Worm (Caenorhabditis elegans) whole organism, early embryonic: ENCODE results near the gene mrpl-35.

Experiments
- aly-1 ChIP-seq: sonication (generic microtip); optimal IDR thresholded peaks from 2 replicates; lab custom pipeline; 2016; ENCODE audit warnings: missing genetic modification characterization, missing compliant biosample characterization
- ama-1 ChIP-seq: fragments of 150-350 bp; optimal IDR thresholded peaks from 2 replicates; lab custom pipeline; 2014
- ceh-13 ChIP-seq: fragments of 200-800 bp; sonication (Bioruptor generic); optimal IDR thresholded peaks from 2 replicates; lab custom pipeline; 2018; ENCODE audit warnings: mild to moderate bottlenecking, missing genetic modification characterization, missing compliant biosample characterization
- ceh-36 ChIP-seq: sonication (generic microtip); optimal IDR thresholded peaks from 2 replicates; lab custom pipeline; 2016; ENCODE audit warnings: missing genetic modification characterization, inconsistent platforms, missing compliant biosample characterization
- flt-1 ChIP-seq: fragments of 200-800 bp; sonication (Bioruptor generic); IDR thresholded peaks from 2 replicates; pipeline ENCODE4 v1.3.6; 2022; ENCODE audit warnings: missing genetic modification characterization, missing compliant biosample characterization
- hmg-4 ChIP-seq: fragments of 200-800 bp; sonication (Bioruptor generic); optimal IDR thresholded peaks from 2 replicates; lab custom pipeline; 2018; ENCODE audit warnings: mild to moderate bottlenecking, missing genetic modification characterization, missing compliant biosample characterization
- hnd-1 ChIP-seq: sonication (generic microtip); optimal IDR thresholded peaks from 2 replicates; lab custom pipeline; 2016; ENCODE audit warnings: missing genetic modification characterization, missing compliant biosample characterization
- pes-1 ChIP-seq: fragments of 200-800 bp; sonication (Bioruptor generic); IDR thresholded peaks from 2 replicates; pipeline ENCODE4 v1.3.6; 2022; ENCODE audit warnings: missing genetic modification reagents, missing genetic modification characterization, missing compliant biosample characterization
- scrt-1 ChIP-seq: fragments of 200-800 bp; sonication (Bioruptor generic); IDR thresholded peaks from 2 replicates; pipeline ENCODE4 v1.3.6; 2022; ENCODE audit warnings: missing genetic modification characterization, missing compliant biosample characterization
- sea-1 ChIP-seq: fragments of 200-800 bp; sonication (Bioruptor generic); conservative IDR thresholded peaks from 2 replicates; pipeline ENCODE4 v1.3.6; 2022; ENCODE audit warnings: missing genetic modification characterization, missing compliant biosample characterization
- tbx-11 ChIP-seq: fragments of 200-800 bp; sonication (Bioruptor generic); IDR thresholded peaks from 2 replicates; pipeline ENCODE4 v1.3.6; 2022; ENCODE audit warnings: missing genetic modification characterization, missing compliant biosample characterization
- tbx-37 ChIP-seq: fragments of 200-800 bp; sonication (Bioruptor generic); conservative IDR thresholded peaks from 2 replicates; pipeline ENCODE4 v1.3.6; 2022; ENCODE audit warnings: missing genetic modification reagents, missing genetic modification characterization, missing compliant biosample characterization
- tra-4 ChIP-seq: sonication (generic microtip); optimal IDR thresholded peaks from 2 replicates; lab custom pipeline; 2017; ENCODE audit warnings: missing genetic modification characterization, missing compliant biosample characterization

- TF ChIP-seq ceh-36 (tag; lab: Kevin White, UChicago) (no peak), ama-1 (lab: Kevin White, UChicago) (no peak), pes-1 (GFP tag; lab: Robert Waterston, UW) (no peak), hmg-4 (GFP tag; lab: Kevin White, UChicago) (no peak), tbx-11 (GFP tag; lab: Robert Waterston, UW) (no peak), hnd-1 (tag; lab: Kevin White, UChicago) (no peak), tbx-37 (GFP tag; lab: Robert Waterston, UW) (no peak), sea-1 (GFP tag; lab: Robert Waterston, UW) (no peak), flt-1 (GFP tag; lab: Robert Waterston, UW) (no peak), ceh-13 (GFP tag; lab: Kevin White, UChicago) (no peak), tra-4 (no peak), scrt-1 (no peak), aly-1 (no peak)
Observed at ce11 chrIII:3553349-3553748, 43.3 kb downstream of the mrpl-35 start, which contains the start of gene C54C6.4.
